Fruit fly (Drosophila melanogaster) whole organism: Measurements from ENCODE around the gene eIF2Bepsilon.

Source experiments
- CG8478 ChIP-seq: fragments of >200 bp; optimal IDR thresholded peaks from 2 replicates; lab custom pipeline; 2018; ENCODE audit warnings: inconsistent platforms
- Dll ChIP-seq: fragments of >200 bp; optimal IDR thresholded peaks from 2 replicates; lab custom pipeline; 2017
- EcR ChIP-seq, 2 experiments: fragments of >200 bp; optimal IDR thresholded peaks; 2 replicates each; lab custom pipeline; 2017; ENCODE audit warnings: missing biosample characterization in 2 of 2, missing genetic modification characterization in 2 of 2, missing genetic modification reagents in 2 of 2
- pan ChIP-seq: fragments of >200 bp; optimal IDR thresholded peaks from 2 replicates; lab custom pipeline; 2017
- psq ChIP-seq: fragments of >200 bp; optimal IDR thresholded peaks from 2 replicates; lab custom pipeline; 2017
- usp ChIP-seq: fragments of >200 bp; optimal IDR thresholded peaks from 2 replicates; lab custom pipeline; 2017; ENCODE audit warnings: missing biosample characterization, missing genetic modification characterization, mixed read lengths

eIF2Bepsilon gene

DNA sequence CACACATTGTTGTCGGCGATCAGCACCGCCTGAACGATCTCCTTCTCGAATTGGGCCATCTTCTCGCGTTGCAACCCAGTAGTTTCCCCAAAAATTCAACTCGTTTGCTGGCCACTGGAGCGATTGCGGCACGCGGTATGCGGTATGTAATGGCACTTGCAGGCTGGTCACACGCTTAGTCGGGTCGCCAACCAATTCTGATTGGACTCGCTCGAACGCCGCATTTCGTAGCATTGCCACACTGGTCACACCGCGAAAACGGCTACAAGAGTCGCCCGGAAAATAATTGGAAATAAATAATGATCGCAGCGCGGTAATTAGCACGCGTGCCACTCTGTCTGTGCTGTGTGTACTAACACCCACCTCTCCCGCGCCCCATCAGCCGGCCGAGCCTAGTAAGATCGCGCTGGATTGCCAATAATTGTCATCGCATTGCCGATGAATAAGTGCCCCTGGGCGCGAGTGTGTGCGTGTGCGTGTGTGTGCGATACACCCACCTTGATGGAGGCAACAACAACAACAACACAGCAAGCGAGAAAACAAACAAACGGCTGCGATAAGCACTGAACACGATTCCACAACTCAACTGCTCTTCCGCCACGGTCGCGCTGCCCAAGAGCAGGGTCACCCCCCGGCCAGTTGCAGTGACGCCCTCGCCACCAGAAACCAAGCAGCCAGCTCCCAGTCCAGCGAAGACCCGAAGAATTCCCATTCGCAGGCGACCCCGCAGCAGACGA is at the start of gene eIF2Bepsilon, which contains the start of gene Ocrl:
Gene eIF2Bepsilon (minus strand): TSS at position 110 of the 737 bp plus-strand sequence.
Gene Ocrl (plus strand): TSS at position 217 of the 737 bp plus-strand sequence.
- TF ChIP-seq usp (GFP tag; lab: Kevin White, UChicago): no peak
- no peak for TF ChIP-seq CG8478 (lab: Kevin White, UChicago)
- TF ChIP-seq pan (lab: Kevin White, UChicago): no peak
- peak; percentile 26 for TF ChIP-seq Dll
- no peak for TF ChIP-seq EcR (GFP tag; optimal IDR thresholded peaks at IDR 0.05; lab: Kevin White, UChicago)
- no peak for TF ChIP-seq psq (lab: Kevin White, UChicago)

dm6 chrX:1972150-1972549 is 49.5 kb upstream of the eIF2Bepsilon start:
- TF ChIP-seq EcR (GFP tag; optimal IDR thresholded peaks at IDR 0.05; lab: Kevin White, UChicago): no peak
- TF ChIP-seq Dll: peak; percentile 30

DNA sequence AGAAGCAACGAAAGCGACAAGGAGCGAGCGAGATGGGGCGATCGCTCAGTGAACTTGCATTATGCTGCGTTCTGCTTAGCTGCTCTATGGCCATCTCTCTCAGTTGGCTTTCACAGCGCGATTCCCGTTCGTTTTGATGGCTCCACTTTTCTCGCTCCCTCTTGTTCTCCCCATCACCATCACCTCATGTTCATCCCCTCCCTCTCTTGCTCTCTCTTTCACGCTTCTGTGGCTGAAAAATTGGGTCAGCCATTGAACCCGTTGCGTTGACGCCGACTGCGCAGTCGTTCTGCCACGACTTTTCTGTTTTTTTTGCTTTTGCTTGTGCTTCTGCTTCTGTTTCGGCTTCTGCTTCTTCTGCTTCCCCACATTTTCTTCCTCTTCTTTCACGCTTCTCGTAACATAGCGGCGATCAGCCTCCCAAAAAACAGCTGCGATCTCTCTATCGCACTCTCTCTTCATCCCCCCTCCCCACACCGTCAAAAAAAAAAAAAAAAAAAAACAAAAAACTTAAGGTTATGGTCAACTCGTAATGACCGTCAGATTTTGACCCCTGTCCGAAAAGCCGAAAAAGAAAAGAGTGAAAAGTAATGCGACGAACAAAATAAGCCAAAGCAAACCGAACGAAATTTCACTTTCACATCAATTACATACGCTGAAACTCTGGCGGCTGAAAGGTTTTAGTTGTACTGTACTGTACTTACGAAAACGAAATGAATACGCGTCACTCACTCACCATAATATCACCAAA is 48.1 kb upstream of the eIF2Bepsilon start:
- TF ChIP-seq EcR (GFP tag; optimal IDR thresholded peaks at IDR 0.05; lab: Kevin White, UChicago): peak; percentile 78 to 83
- TF ChIP-seq CG8478 (lab: Kevin White, UChicago): peak; percentile 20
- no peak for TF ChIP-seq psq (lab: Kevin White, UChicago)
- TF ChIP-seq usp (GFP tag; lab: Kevin White, UChicago): no peak

DNA sequence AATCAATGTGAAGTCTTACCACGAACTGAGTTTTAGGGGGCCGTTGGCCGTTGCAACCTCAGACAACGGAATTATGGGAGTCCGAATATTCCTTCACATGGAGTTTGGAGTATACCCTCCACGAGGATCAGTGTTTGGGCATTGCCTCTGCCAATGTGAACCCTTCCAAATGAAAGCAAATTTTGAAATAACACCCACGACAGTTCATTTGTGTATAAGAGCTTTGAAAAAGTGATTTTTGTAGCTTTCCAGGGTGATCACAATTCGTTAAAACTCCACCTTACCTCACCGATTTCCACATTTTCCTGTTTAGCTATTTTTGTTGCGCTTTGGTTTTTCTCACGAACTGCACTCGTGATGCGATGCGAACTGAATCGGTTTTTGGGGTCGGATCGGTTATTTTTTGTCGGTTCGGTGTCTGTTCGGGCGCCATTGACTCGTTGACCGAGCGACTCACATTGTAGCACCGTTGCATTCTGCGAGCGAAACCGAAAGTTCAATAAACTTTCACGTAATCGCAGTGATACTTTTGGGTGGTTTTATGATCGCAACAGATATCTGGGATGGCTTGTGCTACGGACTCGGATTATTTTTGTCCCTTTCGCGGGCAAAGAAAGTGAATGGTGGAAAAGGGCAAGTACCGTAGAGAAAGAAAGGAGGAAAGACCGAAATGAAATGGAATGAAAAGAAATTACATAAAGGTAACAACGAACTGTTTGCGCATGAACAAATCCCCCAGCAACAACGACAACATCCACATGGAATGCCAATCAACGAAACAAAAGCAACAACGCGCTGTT is 47.3 kb upstream of the eIF2Bepsilon start:
- TF ChIP-seq EcR (GFP tag; optimal IDR thresholded peaks at IDR 0.05; lab: Kevin White, UChicago) (no peak), CG8478 (lab: Kevin White, UChicago) (no peak), psq (lab: Kevin White, UChicago) (no peak), Dll (no peak), usp (GFP tag; lab: Kevin White, UChicago) (no peak)

dm6 chrX:1968581-1969258 is 46.0 kb upstream of the eIF2Bepsilon start:
- TF ChIP-seq Dll (no peak), EcR (GFP tag; optimal IDR thresholded peaks at IDR 0.05; lab: Kevin White, UChicago) (peak in 1 of 2 experiments; percentile 90)

dm6 chrX:1968152-1968551 is 45.5 kb upstream of the eIF2Bepsilon start:
- TF ChIP-seq usp (GFP tag; lab: Kevin White, UChicago): no peak
- no peak for TF ChIP-seq psq (lab: Kevin White, UChicago)
- no peak for TF ChIP-seq pan (lab: Kevin White, UChicago)
- TF ChIP-seq Dll: no peak
- no peak for TF ChIP-seq CG8478 (lab: Kevin White, UChicago)
- TF ChIP-seq EcR (GFP tag; optimal IDR thresholded peaks at IDR 0.05; lab: Kevin White, UChicago): no peak

DNA sequence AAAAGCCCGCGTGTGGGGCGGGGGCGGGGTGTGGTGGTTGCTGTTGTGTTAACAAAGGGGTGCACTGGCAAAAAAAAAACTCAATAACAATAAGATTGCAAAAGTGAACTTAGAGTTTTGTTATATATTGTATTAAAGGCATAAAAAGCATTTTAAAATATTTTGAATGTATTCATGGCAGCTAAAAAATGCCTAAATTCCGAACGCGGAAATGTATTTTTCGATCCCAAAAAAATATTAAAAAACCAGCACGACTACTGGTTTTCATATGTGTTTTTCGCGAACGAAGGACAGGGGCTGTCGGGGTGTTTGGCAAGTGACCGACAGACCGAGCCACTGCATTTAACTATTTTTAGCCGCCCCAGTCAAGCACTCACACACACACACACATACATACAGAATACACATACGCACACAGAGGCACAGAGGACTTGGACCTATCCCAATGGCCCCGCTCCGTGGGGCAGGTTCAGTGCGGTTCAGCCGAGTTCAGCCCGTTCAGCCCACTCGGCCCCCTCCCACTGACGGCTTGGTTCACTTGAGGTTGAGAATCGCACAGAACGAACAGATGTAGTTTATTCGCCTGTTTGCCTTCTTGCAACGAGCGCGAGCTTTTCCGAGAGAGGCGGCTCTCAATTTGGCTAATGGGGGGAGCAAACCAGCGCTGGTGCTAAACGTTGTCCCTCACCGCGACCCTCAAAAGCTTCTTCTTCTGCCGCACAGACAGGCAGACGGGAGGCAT is 44.3 kb upstream of the eIF2Bepsilon start:
- TF ChIP-seq Dll (no peak), psq (lab: Kevin White, UChicago) (no peak), CG8478 (lab: Kevin White, UChicago) (no peak), EcR (GFP tag; optimal IDR thresholded peaks at IDR 0.05; lab: Kevin White, UChicago) (peak in 1 of 2 experiments; percentile 84)

dm6 chrX:1965979-1966778 is 43.5 kb upstream of the eIF2Bepsilon start:
- TF ChIP-seq Dll (peak; percentile 3), EcR (GFP tag; optimal IDR thresholded peaks at IDR 0.05; lab: Kevin White, UChicago) (peak in 1 of 2 experiments; percentile 55), psq (lab: Kevin White, UChicago) (no peak), usp (GFP tag; lab: Kevin White, UChicago) (no peak), pan (lab: Kevin White, UChicago) (no peak)

DNA sequence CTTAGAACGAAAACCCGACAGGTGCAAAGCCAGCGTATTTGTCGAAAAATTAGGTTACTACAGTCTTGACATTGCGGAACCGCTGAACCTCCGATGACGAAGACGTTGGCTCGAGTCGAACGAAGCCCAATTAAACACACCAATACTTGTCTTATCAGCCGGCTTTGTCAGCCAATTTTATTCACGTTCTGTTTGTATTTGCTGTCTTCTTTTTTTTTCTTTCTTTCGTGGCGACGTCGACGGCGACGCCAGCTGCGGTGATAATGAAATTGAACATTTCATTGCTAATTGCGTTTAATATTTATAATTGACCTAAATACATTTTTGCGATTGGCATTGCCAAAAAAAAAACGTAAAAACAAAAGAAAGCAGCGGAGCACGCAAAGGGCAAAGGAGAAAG is 42.8 kb upstream of the eIF2Bepsilon start:
- TF ChIP-seq Dll (no peak), usp (GFP tag; lab: Kevin White, UChicago) (no peak), CG8478 (lab: Kevin White, UChicago) (no peak), pan (lab: Kevin White, UChicago) (no peak), EcR (GFP tag; optimal IDR thresholded peaks at IDR 0.05; lab: Kevin White, UChicago) (no peak), psq (lab: Kevin White, UChicago) (no peak)
